Worm (Caenorhabditis elegans) whole organism, early embryonic: ENCODE measurements around the gene dpy-19.

Experiments
- B0310.2 ChIP-seq: sonication (generic microtip); optimal IDR thresholded peaks from 2 replicates; lab custom pipeline; 2016; ENCODE audit warnings: mild to moderate bottlenecking, missing genetic modification characterization, missing compliant biosample characterization
- F13C5.2 ChIP-seq: sonication (generic microtip); optimal IDR thresholded peaks from 2 replicates; lab custom pipeline; 2017; ENCODE audit warnings: mild to moderate bottlenecking, missing genetic modification characterization, inconsistent platforms, missing compliant biosample characterization
- aly-1 ChIP-seq: sonication (generic microtip); optimal IDR thresholded peaks from 2 replicates; lab custom pipeline; 2016; ENCODE audit warnings: missing genetic modification characterization, missing compliant biosample characterization
- ama-1 ChIP-seq: fragments of 150-350 bp; optimal IDR thresholded peaks from 2 replicates; lab custom pipeline; 2014
- ceh-13 ChIP-seq: fragments of 200-800 bp; sonication (Bioruptor generic); optimal IDR thresholded peaks from 2 replicates; lab custom pipeline; 2018; ENCODE audit warnings: mild to moderate bottlenecking, missing genetic modification characterization, missing compliant biosample characterization
- ceh-36 ChIP-seq: sonication (generic microtip); optimal IDR thresholded peaks from 2 replicates; lab custom pipeline; 2016; ENCODE audit warnings: missing genetic modification characterization, inconsistent platforms, missing compliant biosample characterization
- ets-7 ChIP-seq: sonication (generic microtip); optimal IDR thresholded peaks from 2 replicates; lab custom pipeline; 2016; ENCODE audit warnings: missing genotype, missing genetic modification characterization, missing compliant biosample characterization
- flt-1 ChIP-seq: fragments of 200-800 bp; sonication (Bioruptor generic); IDR thresholded peaks from 2 replicates; pipeline ENCODE4 v1.3.6; 2022; ENCODE audit warnings: missing genetic modification characterization, missing compliant biosample characterization
- hmbx-1 ChIP-seq: sonication (generic microtip); optimal IDR thresholded peaks from 2 replicates; lab custom pipeline; 2016; ENCODE audit warnings: mild to moderate bottlenecking, missing genetic modification characterization, missing compliant biosample characterization
- hmg-4 ChIP-seq: fragments of 200-800 bp; sonication (Bioruptor generic); optimal IDR thresholded peaks from 2 replicates; lab custom pipeline; 2018; ENCODE audit warnings: mild to moderate bottlenecking, missing genetic modification characterization, missing compliant biosample characterization
- hnd-1 ChIP-seq: sonication (generic microtip); optimal IDR thresholded peaks from 2 replicates; lab custom pipeline; 2016; ENCODE audit warnings: missing genetic modification characterization, missing compliant biosample characterization
- pes-1 ChIP-seq: fragments of 200-800 bp; sonication (Bioruptor generic); IDR thresholded peaks from 2 replicates; pipeline ENCODE4 v1.3.6; 2022; ENCODE audit warnings: missing genetic modification reagents, missing genetic modification characterization, missing compliant biosample characterization
- scrt-1 ChIP-seq: fragments of 200-800 bp; sonication (Bioruptor generic); IDR thresholded peaks from 2 replicates; pipeline ENCODE4 v1.3.6; 2022; ENCODE audit warnings: missing genetic modification characterization, missing compliant biosample characterization
- sea-1 ChIP-seq: fragments of 200-800 bp; sonication (Bioruptor generic); conservative IDR thresholded peaks from 2 replicates; pipeline ENCODE4 v1.3.6; 2022; ENCODE audit warnings: missing genetic modification characterization, missing compliant biosample characterization
- tbx-11 ChIP-seq: fragments of 200-800 bp; sonication (Bioruptor generic); IDR thresholded peaks from 2 replicates; pipeline ENCODE4 v1.3.6; 2022; ENCODE audit warnings: missing genetic modification characterization, missing compliant biosample characterization
- tbx-37 ChIP-seq: fragments of 200-800 bp; sonication (Bioruptor generic); conservative IDR thresholded peaks from 2 replicates; pipeline ENCODE4 v1.3.6; 2022; ENCODE audit warnings: missing genetic modification reagents, missing genetic modification characterization, missing compliant biosample characterization
- tra-4 ChIP-seq: sonication (generic microtip); optimal IDR thresholded peaks from 2 replicates; lab custom pipeline; 2017; ENCODE audit warnings: missing genetic modification characterization, missing compliant biosample characterization

dpy-19 gene

DNA sequence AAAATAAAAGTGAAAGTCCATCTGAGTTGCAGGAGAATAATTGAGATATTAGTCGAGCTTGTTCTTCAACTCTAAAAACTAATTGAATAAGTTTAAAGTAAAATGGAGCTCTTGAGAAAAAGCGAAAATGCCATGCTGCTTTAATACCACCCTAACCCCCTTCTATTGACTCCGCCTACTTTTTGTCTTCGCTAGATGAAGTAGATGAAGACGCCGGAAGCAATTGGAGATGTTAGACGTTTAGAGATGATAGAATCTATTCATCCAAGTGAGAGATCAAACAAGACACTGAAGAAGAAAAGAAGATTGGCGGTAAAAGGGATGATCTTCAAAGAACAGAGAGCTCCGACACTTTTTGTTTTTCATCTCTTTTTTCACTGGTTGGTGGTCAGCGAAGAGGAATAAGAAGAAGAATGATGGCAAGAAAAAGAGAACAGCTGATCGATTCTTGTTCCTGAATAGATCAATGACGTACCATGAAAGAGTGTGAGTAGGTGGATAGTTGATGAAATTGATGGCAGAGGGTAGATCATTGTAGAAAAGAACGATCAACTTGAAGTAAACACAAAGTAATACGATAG is 12.8 kb downstream of the dpy-19 start:
- no peak for TF ChIP-seq B0310.2 (tag; lab: Kevin White, UChicago)
- no peak for TF ChIP-seq tbx-37 (GFP tag; lab: Robert Waterston, UW)
- TF ChIP-seq hnd-1 (tag; lab: Kevin White, UChicago) = no peak
- TF ChIP-seq ceh-13 = no peak
- TF ChIP-seq flt-1 = no peak
- no peak for TF ChIP-seq sea-1
- TF ChIP-seq pes-1 = no peak
- no peak for TF ChIP-seq tra-4 (tag; lab: Kevin White, UChicago)
- TF ChIP-seq aly-1 (tag; lab: Kevin White, UChicago) = no peak
- no peak for TF ChIP-seq hmbx-1
- no peak for TF ChIP-seq scrt-1 (GFP tag; lab: Robert Waterston, UW)
- no peak for TF ChIP-seq F13C5.2
- no peak for TF ChIP-seq ets-7
- TF ChIP-seq ceh-36 (tag; lab: Kevin White, UChicago) = no peak

DNA sequence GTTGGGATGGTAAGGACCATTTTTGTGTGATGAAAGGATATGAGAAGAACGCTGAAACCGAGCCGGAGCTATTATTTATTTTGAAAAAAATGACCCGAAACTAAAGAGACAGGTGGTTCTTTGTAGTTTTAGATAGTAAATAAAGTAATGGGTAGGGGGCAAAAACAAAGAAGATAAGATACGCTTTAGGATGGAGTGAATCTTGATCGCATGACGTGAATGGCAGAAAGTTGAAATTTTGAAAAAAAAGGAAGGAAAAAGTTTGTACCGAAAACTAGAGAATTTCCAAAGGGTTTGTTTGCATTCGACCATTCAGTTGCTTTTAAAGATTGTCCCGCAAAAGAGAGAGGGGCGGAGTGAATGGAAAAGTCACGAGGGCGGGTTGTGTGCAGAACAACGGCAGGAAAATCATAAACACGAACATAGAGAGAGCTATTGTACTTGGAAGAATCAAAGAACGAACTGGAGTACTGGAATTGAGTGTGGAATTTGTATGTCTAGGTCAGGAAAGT is 13.4 kb downstream of the dpy-19 start, which contains the start of gene F22B7.9:
Gene F22B7.9, minus strand, starts transcription at position 51 of the 512 bp plus-strand sequence.
- TF ChIP-seq hnd-1 (tag; lab: Kevin White, UChicago) = no peak
- no peak for TF ChIP-seq sea-1
- no peak for TF ChIP-seq tbx-37 (GFP tag; lab: Robert Waterston, UW)
- TF ChIP-seq ceh-13 = no peak
- TF ChIP-seq B0310.2 (tag; lab: Kevin White, UChicago) = no peak
- no peak for TF ChIP-seq hmbx-1
- TF ChIP-seq tra-4 (tag; lab: Kevin White, UChicago) = no peak
- TF ChIP-seq ceh-36 (tag; lab: Kevin White, UChicago) = no peak
- TF ChIP-seq ets-7 = no peak
- no peak for TF ChIP-seq tbx-11
- no peak for TF ChIP-seq scrt-1 (GFP tag; lab: Robert Waterston, UW)
- no peak for TF ChIP-seq hmg-4 (GFP tag; lab: Kevin White, UChicago)
- TF ChIP-seq flt-1 = no peak
- no peak for TF ChIP-seq F13C5.2
- no peak for TF ChIP-seq aly-1 (tag; lab: Kevin White, UChicago)
- TF ChIP-seq ama-1 = no peak
- TF ChIP-seq pes-1 = no peak

DNA sequence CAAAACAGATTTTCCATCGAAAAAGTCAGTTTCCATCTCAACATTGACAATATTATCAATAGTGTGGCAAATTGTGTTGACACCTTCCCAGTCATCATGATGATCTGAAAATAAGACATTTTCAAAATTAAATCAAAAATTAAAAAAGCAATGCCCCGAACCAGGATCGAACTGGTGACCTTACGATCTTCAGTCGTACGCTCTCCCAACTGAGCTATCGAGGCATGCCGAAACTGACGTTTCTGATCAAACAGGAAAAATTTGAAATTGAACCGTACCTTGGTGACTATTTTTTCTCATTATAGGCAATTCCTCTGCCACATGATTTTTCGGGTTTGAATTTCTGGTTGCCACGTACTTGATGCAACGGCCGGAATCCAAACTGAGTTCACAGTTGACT is 13.8 kb downstream of the dpy-19 start:
- TF ChIP-seq ets-7 = no peak
- TF ChIP-seq flt-1 = no peak
- TF ChIP-seq tra-4 (tag; lab: Kevin White, UChicago) = no peak
- no peak for TF ChIP-seq ama-1
- TF ChIP-seq hmbx-1 = no peak
- no peak for TF ChIP-seq tbx-37 (GFP tag; lab: Robert Waterston, UW)
- no peak for TF ChIP-seq tbx-11
- no peak for TF ChIP-seq ceh-13
- no peak for TF ChIP-seq hmg-4 (GFP tag; lab: Kevin White, UChicago)
- no peak for TF ChIP-seq pes-1
- no peak for TF ChIP-seq sea-1

DNA sequence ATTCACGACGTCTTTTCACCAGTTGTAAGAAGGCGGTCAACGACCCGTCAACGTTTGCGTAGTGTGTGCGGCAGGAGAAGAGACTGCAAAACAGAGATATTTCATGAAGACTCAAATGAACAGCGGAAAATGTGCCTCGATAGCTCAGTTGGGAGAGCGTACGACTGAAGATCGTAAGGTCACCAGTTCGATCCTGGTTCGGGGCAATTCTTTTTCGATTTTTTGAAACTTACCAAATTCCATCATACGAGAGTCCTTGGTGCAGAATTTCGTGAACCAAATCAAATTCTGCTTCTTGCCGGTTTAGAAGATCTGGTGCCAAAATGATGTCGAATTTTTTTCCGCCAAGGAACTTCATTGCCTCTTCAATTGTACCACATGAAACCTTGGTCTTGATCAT is 14.4 kb downstream of the dpy-19 start:
- TF ChIP-seq pes-1 (peak; percentile 80), B0310.2 (tag; lab: Kevin White, UChicago) (peak; percentile 21), hmbx-1 (peak; percentile 24), F13C5.2 (peak; percentile 43), hnd-1 (tag; lab: Kevin White, UChicago) (peak; percentile 35), tra-4 (tag; lab: Kevin White, UChicago) (no peak), ceh-36 (tag; lab: Kevin White, UChicago) (peak; percentile 19), aly-1 (tag; lab: Kevin White, UChicago) (no peak), sea-1 (0 out of 2 replicates have a peak, but pooled peaks have one; percentile 56), ets-7 (no peak), hmg-4 (GFP tag; lab: Kevin White, UChicago) (peak; percentile 68), tbx-11 (peak; percentile 70; the same call in 1 of the 2 replicates), ama-1 (no peak), tbx-37 (GFP tag; lab: Robert Waterston, UW) (no peak), ceh-13 (peak; percentile 47), scrt-1 (GFP tag; lab: Robert Waterston, UW) (peak; percentile 63; the same call in 1 of the 2 replicates), flt-1 (peak; percentile 72)

DNA sequence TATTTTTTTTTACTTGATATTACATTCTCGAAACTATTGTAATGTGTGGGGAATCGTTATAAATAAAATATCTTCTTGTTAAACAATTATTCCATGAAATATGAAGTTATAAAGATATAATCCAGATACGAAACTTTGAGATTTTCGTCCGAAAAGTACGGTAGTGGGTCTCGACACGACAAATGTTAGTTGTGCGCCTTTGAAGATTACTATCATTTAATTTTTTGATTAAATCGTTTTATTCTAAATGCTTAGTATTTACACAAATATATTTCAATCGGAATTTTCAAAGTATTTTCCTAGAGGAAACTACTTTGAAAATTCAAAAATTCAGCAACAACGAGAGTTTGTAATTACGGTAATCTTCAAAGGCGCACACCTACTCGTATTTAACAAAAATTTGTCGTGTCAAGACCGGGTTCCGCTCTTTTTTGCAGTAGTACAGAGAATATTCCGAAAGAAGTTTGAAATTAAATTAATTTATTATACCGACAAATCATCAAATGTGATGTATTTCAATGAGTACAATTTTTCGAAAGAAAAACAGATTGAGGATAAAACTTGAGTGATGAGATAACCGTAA is 15.1 kb downstream of the dpy-19 start:
- TF ChIP-seq scrt-1 (GFP tag; lab: Robert Waterston, UW) = no peak
- no peak for TF ChIP-seq pes-1
- TF ChIP-seq tra-4 (tag; lab: Kevin White, UChicago) = no peak
- no peak for TF ChIP-seq tbx-37 (GFP tag; lab: Robert Waterston, UW)
- no peak for TF ChIP-seq flt-1
- TF ChIP-seq F13C5.2 = no peak
- TF ChIP-seq ets-7 = no peak
- no peak for TF ChIP-seq ama-1
- TF ChIP-seq hmg-4 (GFP tag; lab: Kevin White, UChicago) = no peak
- no peak for TF ChIP-seq ceh-36 (tag; lab: Kevin White, UChicago)
- no peak for TF ChIP-seq hnd-1 (tag; lab: Kevin White, UChicago)
- TF ChIP-seq aly-1 (tag; lab: Kevin White, UChicago) = no peak

DNA sequence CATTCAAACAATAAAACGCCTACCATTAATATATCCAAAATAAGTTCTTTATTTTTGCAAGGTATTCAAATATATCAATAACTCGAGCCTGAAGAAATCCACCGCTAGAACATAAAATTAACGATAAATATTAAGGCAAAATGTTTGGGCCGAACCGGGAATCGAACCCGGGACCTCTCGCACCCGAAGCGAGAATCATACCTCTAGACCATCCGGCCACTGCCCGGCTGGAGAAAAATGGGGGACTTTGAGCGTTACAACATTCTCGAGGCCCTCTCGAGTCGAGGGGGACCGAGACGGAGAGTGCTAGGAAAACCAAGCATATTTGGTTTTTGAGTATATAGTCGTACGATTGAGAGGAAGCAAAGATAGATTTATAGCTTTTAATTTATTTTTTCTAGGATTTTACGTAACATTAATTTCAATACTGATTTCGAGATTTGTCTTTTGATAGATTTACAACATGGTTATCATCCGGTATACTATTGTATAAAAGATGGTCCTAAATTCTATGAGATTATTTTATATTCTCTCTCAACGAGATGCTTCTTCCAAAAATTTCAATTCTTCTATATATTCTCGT is 17.0 kb downstream of the dpy-19 start, which contains the start of gene flp-23:
Gene flp-23, plus strand, starts transcription at position 533 of the 583 bp plus-strand sequence.
- TF ChIP-seq aly-1 (tag; lab: Kevin White, UChicago) (peak; percentile 88), ceh-36 (tag; lab: Kevin White, UChicago) (peak; percentile 79), hnd-1 (tag; lab: Kevin White, UChicago) (peak; percentile 60), hmbx-1 (peak; percentile 48), ceh-13 (peak; percentile 69), sea-1 (peak; percentile 89), ama-1 (no peak), scrt-1 (GFP tag; lab: Robert Waterston, UW) (peak; percentile 90), F13C5.2 (peak; percentile 87), ets-7 (peak; percentile 58), tra-4 (tag; lab: Kevin White, UChicago) (peak; percentile 59), tbx-11 (peak; percentile 74), B0310.2 (tag; lab: Kevin White, UChicago) (peak; percentile 45), pes-1 (peak; percentile 91), flt-1 (peak; percentile 87), hmg-4 (GFP tag; lab: Kevin White, UChicago) (peak; percentile 85), tbx-37 (GFP tag; lab: Robert Waterston, UW) (peak; percentile 80; the same call in 1 of the 2 replicates)
